Worm (Caenorhabditis elegans) whole organism, midembryonic: ENCODE results near the gene C06B8.7.

Experiments used
- cog-1 ChIP-seq: sonication (generic microtip); optimal IDR thresholded peaks from 2 replicates; lab custom pipeline; 2016; ENCODE audit warnings: missing genetic modification characterization, missing compliant biosample characterization
- flt-1 ChIP-seq: fragments of 200-800 bp; sonication (Bioruptor generic); IDR thresholded peaks from 2 replicates; pipeline ENCODE4 v1.3.6; 2022; ENCODE audit warnings: missing genetic modification characterization, missing compliant biosample characterization
- klf-2 ChIP-seq: fragments of 200-800 bp; sonication (Bioruptor generic); conservative IDR thresholded peaks from 2 replicates; pipeline ENCODE4 v1.3.6; 2022; ENCODE audit warnings: missing genetic modification reagents, missing genetic modification characterization, missing compliant biosample characterization
- ref-1 ChIP-seq: fragments of 200-800 bp; sonication (Bioruptor generic); conservative IDR thresholded peaks from 2 replicates; pipeline ENCODE4 v1.3.6; 2022; ENCODE audit warnings: missing genetic modification reagents, missing genetic modification characterization, missing compliant biosample characterization
- ztf-23 ChIP-seq: fragments of 200-800 bp; sonication (Bioruptor generic); IDR thresholded peaks from 2 replicates; pipeline ENCODE4 v1.3.6; 2022; ENCODE audit warnings: missing genetic modification reagents, missing genetic modification characterization, missing compliant biosample characterization
- ztf-29 ChIP-seq: fragments of 200-800 bp; sonication (Bioruptor generic); IDR thresholded peaks from 2 replicates; pipeline ENCODE4 v1.3.6; 2022; ENCODE audit warnings: missing genetic modification reagents, missing genetic modification characterization, missing compliant biosample characterization

DNA sequence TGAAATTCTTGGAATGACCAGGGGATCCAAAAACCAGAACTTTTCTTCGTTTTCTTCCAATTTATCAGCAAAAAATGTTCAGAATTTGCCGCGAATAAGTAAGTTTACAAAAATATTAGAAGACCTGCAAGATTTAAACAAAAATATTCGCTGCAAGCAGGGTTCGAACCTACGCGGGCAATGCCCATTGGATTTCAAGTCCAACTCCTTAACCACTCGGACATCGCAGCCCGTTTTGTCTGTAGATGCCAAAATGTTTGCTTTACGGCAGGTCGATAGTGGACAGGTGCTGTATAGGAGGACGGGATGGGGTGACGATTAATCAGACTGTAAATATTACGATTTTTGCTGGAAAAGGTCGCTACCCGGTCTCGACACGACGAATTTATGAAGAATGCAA, 49.2 kb downstream of the C06B8.7 start:
- TF ChIP-seq flt-1 (GFP tag; lab: Robert Waterston, UW) (peak; percentile 68; the same call in 1 of the 2 replicates), ztf-29 (GFP tag; lab: Robert Waterston, UW) (no peak), klf-2 (GFP tag; lab: Robert Waterston, UW) (0 out of 2 replicates have a peak, but pooled peaks have one; percentile 43), cog-1 (tag; lab: Kevin White, UChicago) (no peak), ztf-23 (GFP tag; lab: Robert Waterston, UW) (no peak), ref-1 (GFP tag; lab: Robert Waterston, UW) (0 out of 2 replicates have a peak, but pooled peaks have one; percentile 24)
